Worm (Caenorhabditis elegans) whole organism, L4/young adult: ENCODE data around the gene Y51H7BR.7.
"Not testable (repeated sequence)": the region's sequence is repeated elsewhere in the genome, so short reads cannot be mapped to it uniquely, and the experiment has no call there.

ENCODE experiments used
- W03F9.2 ChIP-seq: fragments of 150-350 bp; optimal IDR thresholded peaks from 2 replicates; lab custom pipeline; 2014; ENCODE audit warnings: missing biosample characterization, missing genetic modification characterization
- dao-5 ChIP-seq: sonication (generic microtip); optimal IDR thresholded peaks from 2 replicates; lab custom pipeline; 2016; ENCODE audit warnings: missing genotype, missing genetic modification characterization, moderate library complexity, missing compliant biosample characterization
- him-1 ChIP-seq: sonication (generic microtip); optimal IDR thresholded peaks from 2 replicates; lab custom pipeline; 2016; ENCODE audit warnings: missing genotype, missing genetic modification reagents, missing genetic modification characterization, missing compliant biosample characterization

Y51H7BR.7 gene

DNA sequence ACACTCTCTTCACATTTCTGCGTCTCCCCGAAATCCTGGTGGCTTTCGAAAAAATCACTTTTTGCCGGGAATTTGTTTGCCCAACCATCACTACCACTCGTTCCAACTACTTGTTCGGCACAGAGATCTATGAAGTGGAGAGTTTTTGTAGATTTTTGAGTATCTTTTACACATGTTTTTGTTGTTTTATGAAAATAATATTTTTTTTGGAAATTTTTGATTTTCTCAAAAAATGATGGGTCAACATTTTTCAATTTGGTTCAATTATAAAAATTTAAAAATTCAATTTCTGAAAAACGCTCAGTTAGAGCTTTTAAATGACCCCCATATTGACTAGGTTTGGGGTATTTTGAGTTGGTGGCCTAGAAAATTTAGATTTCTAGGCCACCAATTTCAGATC is at the start of gene Y51H7BR.7:
Gene Y51H7BR.7 (minus strand): TSS at position 101 of the 400 bp plus-strand sequence.
- TF ChIP-seq him-1 (tag; lab: Kevin White, UChicago) (no peak), W03F9.2 (tag; lab: Kevin White, UChicago) (no peak), dao-5 (tag; lab: Kevin White, UChicago) (no peak)

ce11 chrII:1571032-1571431 is 45.6 kb upstream of the Y51H7BR.7 start, which contains the start of gene fbxb-46:
TSS of gene fbxb-46 (minus strand) at chrII:1571132.
- TF ChIP-seq W03F9.2 (tag; lab: Kevin White, UChicago) (no peak), dao-5 (tag; lab: Kevin White, UChicago) (no peak), him-1 (tag; lab: Kevin White, UChicago) (no peak)

ce11 chrII:1568214-1568613 is 42.8 kb upstream of the Y51H7BR.7 start, which contains the start of gene fbxb-49:
TSS of gene fbxb-49 (plus strand) at chrII:1568514.
- no peak for TF ChIP-seq dao-5 (tag; lab: Kevin White, UChicago)
- TF ChIP-seq him-1 (tag; lab: Kevin White, UChicago), result no peak
- no peak for TF ChIP-seq W03F9.2 (tag; lab: Kevin White, UChicago)

DNA sequence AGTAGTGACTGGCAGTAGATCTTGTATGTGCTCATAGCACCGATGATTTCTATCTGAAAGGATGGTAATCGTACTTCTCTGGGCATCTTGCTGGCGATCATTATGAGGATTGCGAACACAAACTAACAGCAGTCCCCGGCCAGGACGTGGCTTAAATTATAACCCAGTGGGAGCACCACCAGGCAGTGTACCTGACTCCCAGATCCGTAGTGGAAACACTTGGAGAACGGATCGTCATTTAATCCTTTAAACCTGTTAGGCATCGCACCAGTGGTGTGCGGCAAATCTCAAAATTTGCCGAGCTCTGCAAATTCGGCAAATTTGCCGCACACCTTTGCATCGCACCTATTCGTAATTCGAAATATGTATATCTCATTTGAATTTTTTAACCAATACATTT is 42.2 kb upstream of the Y51H7BR.7 start, which contains the start of gene K05F6.8:
Gene K05F6.8 (minus strand): TSS at position 101 of the 400 bp plus-strand sequence.
- no peak for TF ChIP-seq dao-5 (tag; lab: Kevin White, UChicago)
- no peak for TF ChIP-seq him-1 (tag; lab: Kevin White, UChicago)
- no peak for TF ChIP-seq W03F9.2 (tag; lab: Kevin White, UChicago)

- TF ChIP-seq dao-5 (tag; lab: Kevin White, UChicago), result no peak
- TF ChIP-seq him-1 (tag; lab: Kevin White, UChicago), result no peak
Observed at ce11 chrII:1561863-1562262, 36.5 kb upstream of the Y51H7BR.7 start, which contains the start of gene K05F6.14. TSS of gene K05F6.14 (plus strand) at chrII:1562163.

DNA sequence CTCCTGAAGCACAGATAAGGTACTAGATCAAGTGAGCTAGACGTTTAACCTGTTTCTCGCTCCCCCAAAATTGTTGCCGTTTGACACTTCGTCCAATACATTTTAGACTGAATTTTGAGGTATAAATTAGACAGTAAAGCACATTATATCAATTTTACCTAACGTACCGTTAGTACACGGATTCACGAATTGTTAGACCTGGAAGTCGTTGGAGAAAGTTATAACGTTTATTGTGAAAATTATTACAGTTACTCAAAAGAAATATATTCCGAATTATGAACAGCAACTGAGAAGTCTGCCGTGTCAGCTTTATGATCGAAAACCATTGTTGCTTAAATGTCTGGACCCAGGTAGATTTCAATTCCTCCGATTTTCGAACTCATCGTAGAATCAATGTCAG is 35.4 kb upstream of the Y51H7BR.7 start:
- TF ChIP-seq W03F9.2 (tag; lab: Kevin White, UChicago), result no peak
- TF ChIP-seq him-1 (tag; lab: Kevin White, UChicago), result no peak
- no peak for TF ChIP-seq dao-5 (tag; lab: Kevin White, UChicago)

DNA sequence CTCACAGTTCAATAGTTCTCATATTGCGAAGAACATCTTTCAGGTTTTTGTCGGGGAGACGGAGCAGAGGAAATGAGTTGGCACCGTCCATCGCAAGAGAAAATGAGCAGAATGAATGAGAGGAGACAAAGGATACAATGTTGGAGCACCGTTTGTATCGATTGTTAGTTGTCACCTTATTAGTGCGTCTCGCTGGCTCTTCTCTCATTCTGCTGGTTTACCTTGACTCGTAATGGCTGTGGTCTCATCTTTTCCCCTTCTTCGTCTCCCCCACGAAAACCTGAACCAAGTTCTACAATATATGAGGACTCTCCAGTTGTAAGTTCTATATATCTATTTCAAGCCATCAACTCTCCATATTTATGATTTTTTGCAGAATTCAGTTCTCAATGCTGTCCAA is 30.8 kb upstream of the Y51H7BR.7 start, which contains the start of the genes fbxb-54 and fbxb-50:
Gene fbxb-54 (minus strand): TSS at position 101 of the 400 bp plus-strand sequence.
Gene fbxb-50 (plus strand): TSS at position 227 of the 400 bp plus-strand sequence.
- not testable (repeated sequence) for TF ChIP-seq him-1, dao-5, W03F9.2 (tag; lab: Kevin White, UChicago)

DNA sequence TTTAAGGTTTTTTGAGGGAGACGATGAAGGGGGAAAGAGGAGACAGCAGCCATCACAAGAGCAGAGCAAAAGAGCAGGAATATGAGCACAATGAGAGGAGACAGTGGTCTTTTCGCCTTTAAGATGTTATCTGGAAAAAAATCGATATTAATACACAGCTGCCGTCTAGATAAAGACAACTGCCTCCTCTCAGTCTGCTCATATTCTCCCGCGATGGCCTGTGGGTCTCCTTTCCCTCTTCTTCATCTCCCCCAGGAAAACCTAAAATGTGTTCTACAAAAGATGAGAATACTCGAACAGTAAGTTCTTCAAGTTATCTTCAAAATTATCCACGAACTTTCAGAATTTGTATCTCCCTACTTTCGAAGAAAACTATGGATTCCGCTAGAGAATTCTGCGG is 25.1 kb upstream of the Y51H7BR.7 start, which contains the start of the genes fbxb-52 and fbxb-51:
Gene fbxb-52 (minus strand): TSS at position 101 of the 400 bp plus-strand sequence.
Gene fbxb-51 (plus strand): TSS at position 212 of the 400 bp plus-strand sequence.
- TF ChIP-seq him-1 (tag; lab: Kevin White, UChicago) (no peak), dao-5 (tag; lab: Kevin White, UChicago) (no peak)

ce11 chrII:1545625-1546024 is 20.2 kb upstream of the Y51H7BR.7 start, which contains the start of gene K05F6.12:
TSS of gene K05F6.12 (plus strand) at chrII:1545925.
- no peak for TF ChIP-seq dao-5 (tag; lab: Kevin White, UChicago)
- TF ChIP-seq W03F9.2 (tag; lab: Kevin White, UChicago), result no peak
- no peak for TF ChIP-seq him-1 (tag; lab: Kevin White, UChicago)

ce11 chrII:1543182-1543581 is 17.8 kb upstream of the Y51H7BR.7 start, which contains the start of gene K05F6.4:
TSS of gene K05F6.4 (plus strand) at chrII:1543482.
- not testable (repeated sequence) for TF ChIP-seq dao-5, him-1, W03F9.2 (tag; lab: Kevin White, UChicago)

DNA sequence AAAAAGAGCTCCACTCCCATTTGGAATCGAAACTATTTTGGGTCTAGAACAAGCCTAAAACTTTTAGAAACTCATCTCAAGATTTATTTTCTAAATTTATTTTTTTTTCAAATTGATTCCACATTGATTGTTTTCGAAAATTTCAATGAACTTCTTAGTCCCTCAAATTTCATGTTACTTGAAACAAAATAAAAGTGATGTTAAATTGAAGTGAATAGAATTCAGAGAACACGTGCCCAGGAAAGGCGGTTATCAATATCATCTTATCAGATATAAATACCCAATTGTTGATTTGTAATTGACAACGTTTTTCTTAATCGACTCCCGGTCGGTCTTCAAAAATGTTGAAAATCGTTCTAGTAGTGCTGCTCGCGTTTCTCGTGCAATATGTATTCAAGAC is 15.2 kb upstream of the Y51H7BR.7 start, which contains the start of gene poml-4:
Gene poml-4 (plus strand): TSS at position 301 of the 400 bp plus-strand sequence.
- TF ChIP-seq him-1, dao-5, W03F9.2 (tag; lab: Kevin White, UChicago): not testable (repeated sequence)

- no peak for TF ChIP-seq dao-5 (tag; lab: Kevin White, UChicago)
- no peak for TF ChIP-seq W03F9.2 (tag; lab: Kevin White, UChicago)
- no peak for TF ChIP-seq him-1 (tag; lab: Kevin White, UChicago)
Observed at ce11 chrII:1538589-1538988, 13.2 kb upstream of the Y51H7BR.7 start, which contains the start of gene fbxb-44. TSS of gene fbxb-44 (plus strand) at chrII:1538889.

DNA sequence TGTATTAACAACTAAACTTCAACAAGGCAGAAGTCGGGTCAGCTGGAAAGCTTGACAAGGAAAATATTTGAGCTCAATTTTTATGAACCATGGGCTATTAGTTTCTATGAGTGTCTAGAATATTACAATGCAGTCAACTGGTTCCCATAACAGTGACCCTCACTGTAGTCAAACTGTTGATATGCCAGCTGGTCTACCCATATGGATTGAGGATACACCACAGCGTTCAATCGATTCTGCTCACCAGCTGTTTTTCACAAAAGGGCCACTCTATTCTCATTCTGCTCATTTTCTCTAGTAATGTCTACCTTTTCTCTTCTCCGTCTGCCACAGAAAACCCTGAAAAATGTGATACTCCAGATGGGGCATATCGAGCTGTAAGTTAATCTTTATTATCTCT is 11.9 kb upstream of the Y51H7BR.7 start, which contains the start of gene fbxb-42:
Gene fbxb-42 (plus strand): TSS at position 301 of the 400 bp plus-strand sequence.
- no peak for TF ChIP-seq dao-5 (tag; lab: Kevin White, UChicago)
